Worm (Caenorhabditis elegans): ENCODE results near the gene enee-1.

Gene enee-1

DNA sequence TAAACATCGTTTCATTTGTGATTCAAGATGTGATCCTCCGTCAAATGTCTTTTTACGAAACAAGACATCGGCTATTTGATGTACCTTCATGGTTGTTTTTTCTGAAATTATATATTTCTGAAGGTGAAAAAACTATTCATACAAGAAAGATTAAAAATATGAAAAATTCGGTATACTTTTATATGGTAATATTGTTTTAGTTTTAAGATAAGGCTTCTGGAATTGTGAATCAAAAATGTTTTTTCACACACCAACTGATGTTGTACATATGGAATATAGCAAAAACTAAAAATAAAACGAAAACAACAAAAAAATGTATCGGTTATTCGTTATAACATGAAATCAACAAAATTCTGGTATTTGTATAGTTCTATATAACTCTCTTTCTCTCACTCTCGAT lies 12.7 kb downstream of the enee-1 start, which contains the start of gene F23F1.6:
Gene F23F1.6, minus strand, starts transcription at position 101 of the 400 bp plus-strand sequence.
- no peak for TF ChIP-seq F22D6.2 (tag; optimal IDR thresholded peaks at IDR 0.05)
- TF ChIP-seq let-607 (tag; optimal IDR thresholded peaks at IDR 0.05) = no peak
- TF ChIP-seq egrh-3 (GFP tag; IDR thresholded peaks at IDR 0.05) = no peak
- no peak for TF ChIP-seq ceh-58 (GFP tag; IDR thresholded peaks at IDR 0.05)
- no peak for TF ChIP-seq hmg-1.2 (GFP tag; IDR thresholded peaks at IDR 0.05)
- no peak for TF ChIP-seq ekl-4 (GFP tag; IDR thresholded peaks at IDR 0.05)
- TF ChIP-seq bed-1 (GFP tag; IDR thresholded peaks at IDR 0.05) = no peak
- TF ChIP-seq gei-17 (GFP tag; optimal IDR thresholded peaks at IDR 0.05) = no peak
- TF ChIP-seq rpc-1 (optimal IDR thresholded peaks at IDR 0.05) = no peak
- TF ChIP-seq rpc-1 (tag; optimal IDR thresholded peaks at IDR 0.05) = no peak
- no peak for TF ChIP-seq F57C9.4 (tag; optimal IDR thresholded peaks at IDR 0.05)
- no peak for TF ChIP-seq F52B5.7 (tag; optimal IDR thresholded peaks at IDR 0.05)
- no peak for TF ChIP-seq ceh-27 (GFP tag; optimal IDR thresholded peaks at IDR 0.05)
- no peak for TF ChIP-seq hlh-12 (tag; optimal IDR thresholded peaks at IDR 0.05)
- TF ChIP-seq egl-44 (GFP tag; IDR thresholded peaks at IDR 0.05) = no peak
- no peak for TF ChIP-seq nhr-80 (tag; optimal IDR thresholded peaks at IDR 0.05)
- TF ChIP-seq nhr-120 (GFP tag; IDR thresholded peaks at IDR 0.05) = no peak
- no peak for TF ChIP-seq lin-26 (GFP tag; IDR thresholded peaks at IDR 0.05)
- no peak for TF ChIP-seq B0261.1 (tag; optimal IDR thresholded peaks at IDR 0.05)
- no peak for TF ChIP-seq ztf-25 (GFP tag; IDR thresholded peaks at IDR 0.05)

DNA sequence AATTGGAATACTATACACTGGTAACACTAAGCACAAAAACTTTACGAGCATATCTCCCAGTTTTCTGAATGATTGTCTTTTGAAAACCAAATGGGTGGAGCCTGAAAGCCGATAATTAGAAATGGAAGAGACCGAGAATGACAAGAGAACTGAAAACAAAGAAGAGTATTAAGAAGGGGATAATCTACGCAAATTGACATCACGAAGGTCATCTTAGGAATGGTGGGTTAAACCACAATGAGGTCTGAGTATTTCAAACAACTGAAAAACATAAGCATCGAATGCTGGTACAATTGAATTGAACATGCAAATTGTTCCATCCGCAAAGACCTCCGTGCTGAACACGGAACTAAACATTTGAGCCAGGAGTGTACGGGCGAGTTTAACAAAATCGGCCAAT lies 15.0 kb downstream of the enee-1 start, which contains the start of gene spp-24:
Gene spp-24, minus strand, starts transcription at position 101 of the 400 bp plus-strand sequence.
- TF ChIP-seq tlf-1 (GFP tag; optimal IDR thresholded peaks at IDR 0.05) = no peak
- no peak for TF ChIP-seq rpc-1 (optimal IDR thresholded peaks at IDR 0.05)
- TF ChIP-seq rpc-1 (tag; optimal IDR thresholded peaks at IDR 0.05) = no peak
- no peak for TF ChIP-seq pbrm-1 (GFP tag; IDR thresholded peaks at IDR 0.05)
- no peak for TF ChIP-seq F55B11.4 (tag; optimal IDR thresholded peaks at IDR 0.05; ENCODE audit: borderline replicate concordance, insufficient read depth)
- no peak for TF ChIP-seq F49E8.2 (tag; optimal IDR thresholded peaks at IDR 0.05; ENCODE audit: insufficient read depth)
- no peak for TF ChIP-seq F33H1.4 (GFP tag; IDR thresholded peaks at IDR 0.05)
- no peak for TF ChIP-seq ekl-4 (GFP tag; IDR thresholded peaks at IDR 0.05)
- no peak for TF ChIP-seq Y95B8A.8 (GFP tag; IDR thresholded peaks at IDR 0.05)
- TF ChIP-seq fkh-3 (tag; optimal IDR thresholded peaks at IDR 0.05) = no peak
- TF ChIP-seq madf-6 (GFP tag; IDR thresholded peaks at IDR 0.05) = no peak
- TF ChIP-seq dpl-1 (GFP tag; optimal IDR thresholded peaks at IDR 0.05) = no peak
- no peak for TF ChIP-seq ztf-22 (GFP tag; optimal IDR thresholded peaks at IDR 0.05)
- no peak for TF ChIP-seq ceh-40 (GFP tag; IDR thresholded peaks at IDR 0.05)
- TF ChIP-seq nhr-27 (tag; optimal IDR thresholded peaks at IDR 0.05) = no peak
- no peak for TF ChIP-seq hsf-1 (GFP tag; IDR thresholded peaks at IDR 0.05)
- no peak for TF ChIP-seq C06A6.2 (GFP tag; conservative IDR thresholded peaks at IDR 0.05)
- TF ChIP-seq ceh-58 (GFP tag; IDR thresholded peaks at IDR 0.05) = no peak

DNA sequence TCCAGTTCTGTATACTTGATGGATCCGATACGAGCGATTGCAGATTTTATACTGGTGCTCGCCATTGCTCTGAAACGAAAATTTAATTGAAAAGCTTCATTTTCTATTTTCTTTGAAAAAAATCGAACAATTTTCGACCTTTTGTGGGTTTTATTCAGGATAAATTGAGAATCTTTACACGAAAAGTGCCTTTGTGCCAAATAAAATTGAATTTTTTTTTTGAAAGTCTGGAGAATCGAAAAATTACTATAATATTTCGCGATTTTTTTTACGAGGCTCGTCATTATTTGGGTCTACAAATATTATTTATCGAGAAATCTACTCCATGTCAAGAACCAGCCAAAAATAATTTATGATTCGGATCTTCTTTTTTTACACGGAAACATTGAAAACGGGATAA lies 17.4 kb downstream of the enee-1 start, which contains the start of gene F23F1.10:
Gene F23F1.10, minus strand, starts transcription at position 69 of the 400 bp plus-strand sequence.
- TF ChIP-seq Y53G8AR.9 (GFP tag; conservative IDR thresholded peaks at IDR 0.05) (no peak), chd-7 (tag; optimal IDR thresholded peaks at IDR 0.05) (no peak), D2030.7 (GFP tag; IDR thresholded peaks at IDR 0.05) (0 out of 2 replicates have a peak, but pooled peaks have one; percentile 21), pha-4 (tag; optimal IDR thresholded peaks at IDR 0.05) (no peak), F49E8.2 (tag; optimal IDR thresholded peaks at IDR 0.05; ENCODE audit: insufficient read depth) (peak; percentile 44), F33H1.4 (GFP tag; IDR thresholded peaks at IDR 0.05) (no peak), nhr-90 (tag; optimal IDR thresholded peaks at IDR 0.05) (no peak), attf-6 (GFP tag; IDR thresholded peaks at IDR 0.05) (no peak), ceh-58 (GFP tag; IDR thresholded peaks at IDR 0.05) (no peak), T07F8.4 (tag; optimal IDR thresholded peaks at IDR 0.05) (no peak), sdz-38 (tag; optimal IDR thresholded peaks at IDR 0.05) (no peak), hmg-20 (GFP tag; IDR thresholded peaks at IDR 0.05) (no peak), lag-1 (GFP tag; IDR thresholded peaks at IDR 0.05) (no peak), ztf-18 (tag; optimal IDR thresholded peaks at IDR 0.05) (no peak), ztf-25 (GFP tag; IDR thresholded peaks at IDR 0.05) (no peak), dox-1 (GFP tag; IDR thresholded peaks at IDR 0.05) (no peak), efl-1 (GFP tag; optimal IDR thresholded peaks at IDR 0.05) (peak; percentile 4), let-526 (GFP tag; IDR thresholded peaks at IDR 0.05) (no peak), cebp-2 (GFP tag; IDR thresholded peaks at IDR 0.05) (no peak)

All from whole organism, young adult.